Fruit fly (Drosophila melanogaster) whole organism, wandering third instar larva: ENCODE results near the gene Pex2.

Experiments
- Abd-B ChIP-seq: fragments of >200 bp; optimal IDR thresholded peaks from 2 replicates; lab custom pipeline; 2017; ENCODE audit warnings: missing biosample characterization, missing genetic modification characterization
- CG32264 ChIP-seq: fragments of 200-800 bp; sonication (Bioruptor generic); optimal IDR thresholded peaks from 2 replicates; lab custom pipeline; 2016; ENCODE audit warnings: missing biosample characterization, missing genetic modification characterization
- CG9705 ChIP-seq: fragments of 200-800 bp; sonication (Bioruptor generic); optimal IDR thresholded peaks from 2 replicates; lab custom pipeline; 2018; ENCODE audit warnings: missing biosample characterization, mild to moderate bottlenecking, missing genetic modification characterization
- CrebA ChIP-seq: fragments of 200-800 bp; sonication (Bioruptor generic); optimal IDR thresholded peaks from 2 replicates; lab custom pipeline; 2016; ENCODE audit warnings: missing biosample characterization, mild to moderate bottlenecking, missing genetic modification characterization, borderline replicate concordance
- Dfd ChIP-seq: fragments of >200 bp; optimal IDR thresholded peaks from 2 replicates; lab custom pipeline; 2017; ENCODE audit warnings: missing biosample characterization, missing genetic modification characterization
- Dif ChIP-seq: fragments of 200-275, 200-300 bp; sonication (Bioruptor generic); optimal IDR thresholded peaks from 2 replicates; lab custom pipeline; 2018; ENCODE audit warnings: missing biosample characterization, missing genetic modification characterization; ENCODE audit not compliant: partially characterized antibody
- GATAd ChIP-seq: sonication (Bioruptor generic); optimal IDR thresholded peaks from 2 replicates; lab custom pipeline; 2016; ENCODE audit warnings: missing biosample characterization, missing genetic modification characterization
- HLH106 ChIP-seq: fragments of 200-800 bp; optimal IDR thresholded peaks from 3 replicates; lab custom pipeline; 2019; ENCODE audit warnings: missing biosample characterization, mild to moderate bottlenecking, missing genetic modification characterization, moderate library complexity
- Hnf4 ChIP-seq: fragments of 200-800 bp; sonication (Bioruptor generic); optimal IDR thresholded peaks from 2 replicates; lab custom pipeline; 2016; ENCODE audit warnings: missing biosample characterization, mild to moderate bottlenecking, missing genetic modification characterization
- Hr78 ChIP-seq: fragments of >200 bp; optimal IDR thresholded peaks from 2 replicates; lab custom pipeline; 2017; ENCODE audit warnings: missing biosample characterization, missing genetic modification characterization
- Hr83 ChIP-seq: fragments of 200-300 bp; sonication (Bioruptor generic); optimal IDR thresholded peaks from 2 replicates; lab custom pipeline; 2016; ENCODE audit warnings: missing biosample characterization, mild to moderate bottlenecking, missing genetic modification characterization, moderate library complexity; ENCODE audit not compliant: poor library complexity, severe bottlenecking
- Jra ChIP-seq: sonication (Bioruptor generic); optimal IDR thresholded peaks from 2 replicates; lab custom pipeline; 2016; ENCODE audit warnings: missing biosample characterization, missing genetic modification characterization
- Mio ChIP-seq: sonication (Bioruptor generic); optimal IDR thresholded peaks from 2 replicates; lab custom pipeline; 2016; ENCODE audit warnings: missing biosample characterization, missing genetic modification characterization
- Myc ChIP-seq: fragments of >200 bp; optimal IDR thresholded peaks from 2 replicates; lab custom pipeline; 2017
- N ChIP-seq: fragments of >200 bp; optimal IDR thresholded peaks from 2 replicates; lab custom pipeline; 2018; ENCODE audit warnings: missing biosample characterization, missing external identifiers, missing genetic modification characterization
- OdsH ChIP-seq: fragments of 200-800 bp; sonication (Bioruptor generic); optimal IDR thresholded peaks from 2 replicates; lab custom pipeline; 2016; ENCODE audit warnings: missing biosample characterization, mild to moderate bottlenecking, missing genetic modification characterization
- Rel ChIP-seq, 2 experiments: fragments of 200-800 bp; sonication (Bioruptor generic) in 1 of 2; optimal IDR thresholded peaks; 2 replicates in 1 of 2; 3 replicates in 1 of 2; lab custom pipeline; 2016 to 2019; ENCODE audit warnings: mild to moderate bottlenecking in 2 of 2, missing biosample characterization in 2 of 2, missing genetic modification characterization in 2 of 2, moderate library complexity in 1 of 2
- Sp1 ChIP-seq: fragments of 200-800 bp; sonication (Bioruptor generic); optimal IDR thresholded peaks from 3 replicates; lab custom pipeline; 2019; ENCODE audit warnings: missing biosample characterization, mild to moderate bottlenecking, missing genetic modification characterization, moderate library complexity
- Vsx2 ChIP-seq: fragments of 200-300, 225-300 bp; sonication (Bioruptor generic); optimal IDR thresholded peaks from 2 replicates; lab custom pipeline; 2018; ENCODE audit warnings: missing biosample characterization, missing genetic modification characterization; ENCODE audit not compliant: partially characterized antibody
- br ChIP-seq: fragments of 200-800 bp; sonication (Bioruptor generic); optimal IDR thresholded peaks from 2 replicates; lab custom pipeline; 2016; ENCODE audit warnings: missing biosample characterization, missing genetic modification characterization
- brk ChIP-seq: fragments of 200-800 bp; sonication (Bioruptor generic); optimal IDR thresholded peaks from 2 replicates; lab custom pipeline; 2016; ENCODE audit warnings: missing biosample characterization, mild to moderate bottlenecking, missing genetic modification characterization
- dl ChIP-seq, 2 experiments: fragments of 175-275, 200-275 bp in 1 of 2; fragments of 200-275 bp in 1 of 2; sonication (Bioruptor generic); optimal IDR thresholded peaks; lab custom pipeline; 2018; ENCODE audit warnings: mild to moderate bottlenecking in 2 of 2, missing biosample characterization in 2 of 2, missing genetic modification characterization in 2 of 2, moderate library complexity in 2 of 2; ENCODE audit not compliant: partially characterized antibody in 2 of 2, insufficient read depth in 1 of 2
- dmrt93B ChIP-seq: fragments of 200-800 bp; sonication (Bioruptor generic); optimal IDR thresholded peaks from 2 replicates; lab custom pipeline; 2018; ENCODE audit warnings: missing biosample characterization, mild to moderate bottlenecking, missing genetic modification characterization
- dsf ChIP-seq: sonication (Bioruptor generic); optimal IDR thresholded peaks from 2 replicates; lab custom pipeline; 2016; ENCODE audit warnings: missing biosample characterization, missing genetic modification characterization, borderline replicate concordance
- ey ChIP-seq: fragments of 200-800 bp; sonication (Bioruptor generic); optimal IDR thresholded peaks from 2 replicates; lab custom pipeline; 2016; ENCODE audit warnings: missing biosample characterization, missing genetic modification characterization
- foxo ChIP-seq, 2 experiments: fragments of 200-800 bp; sonication (Bioruptor generic); optimal IDR thresholded peaks; 2 replicates in 1 of 2; 3 replicates in 1 of 2; lab custom pipeline; 2016 to 2017; ENCODE audit warnings: missing biosample characterization in 2 of 2, missing genetic modification characterization in 2 of 2
- fru ChIP-seq: fragments of 200-800 bp; sonication (Bioruptor generic); optimal IDR thresholded peaks from 3 replicates; lab custom pipeline; 2016; ENCODE audit warnings: missing biosample characterization, mild to moderate bottlenecking, missing genetic modification characterization
- h ChIP-seq: fragments of 200-800 bp; sonication (Bioruptor generic); optimal IDR thresholded peaks from 3 replicates; lab custom pipeline; 2016; ENCODE audit warnings: missing biosample characterization, mild to moderate bottlenecking, missing genetic modification characterization
- jim ChIP-seq: fragments of 175-275, 200-325 bp; sonication (Bioruptor generic); optimal IDR thresholded peaks from 2 replicates; lab custom pipeline; 2016; ENCODE audit warnings: missing biosample characterization, mild to moderate bottlenecking, missing genetic modification characterization
- lola ChIP-seq: fragments of >200 bp; optimal IDR thresholded peaks from 2 replicates; lab custom pipeline; 2017; ENCODE audit warnings: missing biosample characterization, missing genetic modification characterization
- pan ChIP-seq: fragments of >200 bp; optimal IDR thresholded peaks from 2 replicates; lab custom pipeline; 2017
- psq ChIP-seq: fragments of 200-800 bp; sonication (Bioruptor generic); optimal IDR thresholded peaks from 3 replicates; lab custom pipeline; 2017; ENCODE audit warnings: missing biosample characterization, mild to moderate bottlenecking, missing genetic modification characterization, moderate library complexity
- rgr ChIP-seq: fragments of 200-800 bp; sonication (Bioruptor generic); optimal IDR thresholded peaks from 3 replicates; lab custom pipeline; 2016; ENCODE audit warnings: missing biosample characterization, mild to moderate bottlenecking, missing genetic modification characterization
- sage ChIP-seq: fragments of 200-800 bp; sonication (Bioruptor generic); optimal IDR thresholded peaks from 2 replicates; lab custom pipeline; 2016; ENCODE audit warnings: missing biosample characterization, mild to moderate bottlenecking, missing genetic modification characterization
- sv ChIP-seq: fragments of 200-800 bp; sonication (Bioruptor generic); optimal IDR thresholded peaks from 3 replicates; lab custom pipeline; 2016; ENCODE audit warnings: missing biosample characterization, missing genetic modification characterization
- tai ChIP-seq: sonication (Bioruptor generic); optimal IDR thresholded peaks from 2 replicates; lab custom pipeline; 2016; ENCODE audit warnings: missing biosample characterization, missing genetic modification characterization
- usp ChIP-seq: fragments of >200 bp; optimal IDR thresholded peaks from 2 replicates; lab custom pipeline; 2017; ENCODE audit warnings: missing biosample characterization, missing genetic modification characterization
- woc ChIP-seq: sonication (Bioruptor generic); optimal IDR thresholded peaks from 2 replicates; lab custom pipeline; 2016; ENCODE audit warnings: missing biosample characterization, mild to moderate bottlenecking, missing genetic modification characterization

The Pex2 gene

DNA sequence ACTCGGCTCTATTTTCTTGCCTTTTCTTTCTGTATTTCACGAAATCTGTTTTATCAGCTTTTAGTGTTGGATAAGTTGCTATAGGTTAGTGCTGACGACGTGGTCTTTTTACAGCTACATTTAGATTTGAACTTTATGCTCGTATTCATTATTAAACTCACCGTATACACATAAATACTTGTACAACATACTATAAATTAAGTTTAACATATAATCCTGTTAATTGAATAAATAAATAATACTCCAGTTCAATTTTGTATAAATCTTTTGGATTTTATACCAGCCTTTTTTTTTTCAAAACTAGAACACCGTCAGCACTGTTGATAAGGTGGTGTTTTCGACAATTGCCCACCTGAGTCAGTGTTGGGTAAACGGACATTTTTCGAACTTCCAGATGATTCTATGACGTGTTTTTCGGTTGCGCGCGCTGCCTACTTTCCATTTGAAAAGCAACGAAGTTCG, 29.9 kb upstream of the Pex2 start, which contains the start of gene BI-1 (continued):
- TF ChIP-seq dl (GFP tag; optimal IDR thresholded peaks at IDR 0.05; lab: Kevin White, UChicago; ENCODE audit: insufficient read depth in 1 of 2, partially characterized antibody in 2 of 2): no peak

DNA sequence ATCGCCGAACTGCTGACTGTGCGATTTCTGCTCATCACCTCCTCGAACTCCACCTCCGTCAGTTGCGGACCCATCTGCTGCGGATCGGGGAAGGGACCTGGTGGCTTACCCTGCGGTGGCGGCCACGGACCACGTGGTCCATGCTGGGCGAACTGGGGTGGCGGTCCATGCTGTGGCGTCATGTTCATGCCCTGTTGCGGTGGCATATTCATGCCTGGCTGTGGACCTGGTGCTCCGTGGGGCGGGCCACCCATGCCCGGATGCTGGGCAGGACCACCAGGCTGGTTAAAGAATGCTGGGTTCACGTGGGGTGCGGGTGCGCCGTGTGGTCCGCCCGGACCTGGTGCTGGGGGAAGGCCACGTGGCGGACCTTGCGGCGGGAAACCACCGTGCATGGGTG, 26.6 kb upstream of the Pex2 start:
- TF ChIP-seq foxo (GFP tag; optimal IDR thresholded peaks at IDR 0.05; lab: Kevin White, UChicago) (no peak), Mio (GFP tag; lab: Kevin White, UChicago) (no peak), sage (GFP tag; lab: Kevin White, UChicago) (no peak), jim (GFP tag; lab: Kevin White, UChicago) (no peak), Vsx2 (GFP tag; lab: Kevin White, UChicago) (no peak)
- TF ChIP-seq, all 38 proteins: peak for 0

DNA sequence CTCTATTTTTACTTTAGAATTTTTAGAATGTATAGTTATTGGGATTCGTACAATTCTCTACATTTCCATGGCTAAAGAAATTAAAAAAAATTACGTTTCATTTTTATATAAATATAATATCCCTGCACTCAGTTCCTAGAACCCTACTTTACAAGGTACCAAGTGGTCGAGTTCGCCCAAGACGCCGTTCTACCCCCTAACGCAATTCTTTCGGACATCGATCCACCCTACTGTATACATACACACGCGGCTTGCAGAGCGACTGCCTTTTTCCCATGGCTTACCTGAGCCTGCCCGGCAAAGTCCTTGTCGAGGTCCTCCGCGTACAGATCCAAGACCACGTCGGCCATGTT, 24.1 kb upstream of the Pex2 start:
- TF ChIP-seq OdsH: peak; percentile 0
- no peak for TF ChIP-seq Hr83 (GFP tag; lab: Kevin White, UChicago)
- no peak for TF ChIP-seq pan
- no peak for TF ChIP-seq dsf (GFP tag; lab: Kevin White, UChicago)
- TF ChIP-seq sage (GFP tag; lab: Kevin White, UChicago): no peak
- TF ChIP-seq dl (GFP tag; optimal IDR thresholded peaks at IDR 0.05; lab: Kevin White, UChicago; ENCODE audit: insufficient read depth in 1 of 2, partially characterized antibody in 2 of 2): no peak
- TF ChIP-seq HLH106 (tag; lab: Kevin White, UChicago): no peak
- no peak for TF ChIP-seq sv (GFP tag; lab: Kevin White, UChicago)
- no peak for TF ChIP-seq Myc
- TF ChIP-seq lola (GFP tag; lab: Kevin White, UChicago): no peak
- TF ChIP-seq Vsx2 (GFP tag; lab: Kevin White, UChicago): no peak
- peak; percentile 24 for TF ChIP-seq rgr (GFP tag; lab: Kevin White, UChicago)
- no peak for TF ChIP-seq Rel (GFP tag; optimal IDR thresholded peaks at IDR 0.05; lab: Kevin White, UChicago)
- TF ChIP-seq Rel (tag; optimal IDR thresholded peaks at IDR 0.05; lab: Kevin White, UChicago): no peak
- TF ChIP-seq CrebA (GFP tag; lab: Kevin White, UChicago): no peak
- no peak for TF ChIP-seq jim (GFP tag; lab: Kevin White, UChicago)
- TF ChIP-seq Mio (GFP tag; lab: Kevin White, UChicago): no peak
- TF ChIP-seq Hr78 (GFP tag; lab: Kevin White, UChicago): no peak
- TF ChIP-seq dmrt93B (GFP tag; lab: Kevin White, UChicago): no peak
- TF ChIP-seq woc (GFP tag; lab: Kevin White, UChicago): peak; percentile 14
- TF ChIP-seq h (GFP tag; lab: Kevin White, UChicago): no peak
- TF ChIP-seq GATAd (GFP tag; lab: Kevin White, UChicago): no peak
- no peak for TF ChIP-seq Dif
- no peak for TF ChIP-seq tai (GFP tag; lab: Kevin White, UChicago)
- TF ChIP-seq ey (GFP tag; lab: Kevin White, UChicago): peak; percentile 1
- TF ChIP-seq brk (GFP tag; lab: Kevin White, UChicago): no peak
- no peak for TF ChIP-seq usp (GFP tag; lab: Kevin White, UChicago)
- no peak for TF ChIP-seq br (GFP tag; lab: Kevin White, UChicago)
- TF ChIP-seq fru (GFP tag; lab: Kevin White, UChicago): no peak
- TF ChIP-seq foxo (GFP tag; optimal IDR thresholded peaks at IDR 0.05; lab: Kevin White, UChicago): peak in 1 of 2 experiments; percentile 0
- TF ChIP-seq psq: peak; percentile 14
- TF ChIP-seq N: no peak
- no peak for TF ChIP-seq Dfd (GFP tag; lab: Kevin White, UChicago)
- TF ChIP-seq Hnf4 (GFP tag; lab: Kevin White, UChicago): no peak
- no peak for TF ChIP-seq Jra (GFP tag; lab: Kevin White, UChicago)
- no peak for TF ChIP-seq CG9705 (GFP tag; lab: Kevin White, UChicago)
- no peak for TF ChIP-seq Abd-B
- TF ChIP-seq Sp1 (GFP tag; lab: Kevin White, UChicago): no peak
- TF ChIP-seq CG32264 (GFP tag; lab: Kevin White, UChicago): no peak
